Worm (Caenorhabditis elegans): ENCODE results near the gene T07C12.10.
"Not testable (repeated sequence)": the region's sequence is repeated elsewhere in the genome, so short reads cannot be mapped to it uniquely, and the experiment has no call there.

DNA sequence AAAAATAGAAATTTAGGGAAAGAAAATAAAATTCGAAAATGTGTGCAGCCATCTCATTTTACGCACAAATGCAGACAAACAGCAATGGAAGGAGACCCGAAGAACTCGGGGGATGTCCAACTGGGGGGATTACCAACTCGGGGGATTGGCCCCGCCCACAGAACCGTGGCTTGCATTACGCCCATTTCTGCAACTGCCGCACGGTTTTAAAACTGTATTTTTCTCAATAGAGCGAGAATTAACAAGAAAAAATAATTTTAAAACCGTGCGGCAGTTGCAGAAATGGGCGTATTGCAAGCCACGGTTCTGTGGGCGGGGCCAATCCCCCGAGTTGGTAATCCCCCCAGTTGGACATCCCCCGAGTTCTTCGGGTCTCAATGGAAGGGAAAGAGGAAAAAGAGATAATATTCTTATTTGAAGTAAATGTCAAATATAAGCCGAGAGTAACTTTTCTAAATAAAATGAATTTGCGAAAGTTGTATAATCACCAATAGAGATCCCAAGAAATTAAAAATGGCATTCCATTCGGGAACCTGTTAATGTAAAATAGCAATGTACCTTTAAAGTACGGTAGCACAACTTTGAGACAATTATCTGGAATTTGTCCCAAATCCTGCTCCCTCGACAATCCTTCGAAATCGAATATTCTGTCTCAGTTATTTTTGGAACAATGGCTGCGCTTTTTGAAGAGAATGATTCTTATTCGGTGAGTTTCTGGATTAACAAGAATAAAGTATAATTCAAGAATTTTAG, 20.6 kb upstream of the T07C12.10 start, which contains the start of the genes ruvb-1 and tofu-1:
- TF ChIP-seq nhr-77 (tag; optimal IDR thresholded peaks at IDR 0.05) = peak; percentile 24
- not testable (repeated sequence) for TF ChIP-seq pqm-1 (tag; optimal IDR thresholded peaks at IDR 0.05); ets-5 (GFP tag; IDR thresholded peaks at IDR 0.05); aly-2 (tag; optimal IDR thresholded peaks at IDR 0.05); efl-3 (GFP tag; optimal IDR thresholded peaks at IDR 0.05); fkh-10 (GFP tag; optimal IDR thresholded peaks at IDR 0.05); hlh-17 (GFP tag; optimal IDR thresholded peaks at IDR 0.05; ENCODE audit: borderline replicate concordance)
